Fruit fly (Drosophila melanogaster): Measurements from ENCODE around the gene pzg.

pzg gene

dm6 chr3L:21304400-21304799 lies 18.5 kb downstream of the pzg start, which contains the start of the genes CG11309 and CG7632 (continued):
- peak; percentile 98 for TF ChIP-seq Pdp1 (GFP tag; optimal IDR thresholded peaks at IDR 0.05)
- TF ChIP-seq ewg (GFP tag; optimal IDR thresholded peaks at IDR 0.05): peak; percentile 96
- TF ChIP-seq Spps (tag; optimal IDR thresholded peaks at IDR 0.05): peak; percentile 100
- peak; percentile 98 for TF ChIP-seq bab2 (GFP tag; optimal IDR thresholded peaks at IDR 0.05)
- TF ChIP-seq Awh (GFP tag; IDR thresholded peaks at IDR 0.05): peak; percentile 99
- peak; percentile 100 for TF ChIP-seq CG12219 (GFP tag; optimal IDR thresholded peaks at IDR 0.05)
- TF ChIP-seq Six4 (GFP tag; optimal IDR thresholded peaks at IDR 0.05): peak; percentile 99
- peak; percentile 98 for TF ChIP-seq ind (GFP tag; optimal IDR thresholded peaks at IDR 0.05)
- peak; percentile 100 for TF ChIP-seq B-H2 (GFP tag; optimal IDR thresholded peaks at IDR 0.05)
- peak; percentile 80 for TF ChIP-seq Doc2 (GFP tag; IDR thresholded peaks at IDR 0.05)
- TF ChIP-seq CG5953 (GFP tag; IDR thresholded peaks at IDR 0.05): peak; percentile 98
- TF ChIP-seq ci (GFP tag; IDR thresholded peaks at IDR 0.05): peak; percentile 100
- peak; percentile 94 for TF ChIP-seq CG9876 (GFP tag; optimal IDR thresholded peaks at IDR 0.05)
- TF ChIP-seq phol (tag; optimal IDR thresholded peaks at IDR 0.05): peak; percentile 99
- TF ChIP-seq YL-1 (GFP tag; optimal IDR thresholded peaks at IDR 0.05): peak; percentile 99
- peak; percentile 87 for TF ChIP-seq CG3995 (GFP tag; optimal IDR thresholded peaks at IDR 0.05)
- peak; percentile 94 for TF ChIP-seq slbo (GFP tag; IDR thresholded peaks at IDR 0.05)
- peak; percentile 89 for TF ChIP-seq Optix (GFP tag; IDR thresholded peaks at IDR 0.05)
- TF ChIP-seq gce (GFP tag; IDR thresholded peaks at IDR 0.05): peak; percentile 98
- TF ChIP-seq Dfd (GFP tag; optimal IDR thresholded peaks at IDR 0.05): no peak
- peak; percentile 99 for TF ChIP-seq kah (GFP tag; optimal IDR thresholded peaks at IDR 0.05)
- TF ChIP-seq CG5245 (GFP tag; optimal IDR thresholded peaks at IDR 0.05): peak; percentile 98
- TF ChIP-seq CG18262 (tag; optimal IDR thresholded peaks at IDR 0.05): peak; percentile 100
- 0 out of 3 replicates have a peak, but pooled peaks have one; percentile 22 for TF ChIP-seq knrl (GFP tag; IDR thresholded peaks at IDR 0.05; ENCODE audit: partially characterized antibody)
- peak; percentile 98 for TF ChIP-seq pb (GFP tag; optimal IDR thresholded peaks at IDR 0.05)
- TF ChIP-seq toy (GFP tag; IDR thresholded peaks at IDR 0.05): peak; percentile 97
- peak; percentile 98 for TF ChIP-seq btn (GFP tag; optimal IDR thresholded peaks at IDR 0.05)
- no peak for TF ChIP-seq nerfin-2 (GFP tag; IDR thresholded peaks at IDR 0.05; ENCODE audit: partially characterized antibody)
- TF ChIP-seq wor (GFP tag; IDR thresholded peaks at IDR 0.05): peak; percentile 93
- peak; percentile 99 for TF ChIP-seq so (GFP tag; IDR thresholded peaks at IDR 0.05)
- peak; percentile 100 for TF ChIP-seq CG12104 (GFP tag; optimal IDR thresholded peaks at IDR 0.05)
- peak; percentile 97 for TF ChIP-seq Nf-YA (GFP tag; IDR thresholded peaks at IDR 0.05)
- peak; percentile 98 for TF ChIP-seq CG6254 (GFP tag; optimal IDR thresholded peaks at IDR 0.05)
- peak; percentile 97 for TF ChIP-seq CG16779 (GFP tag; IDR thresholded peaks at IDR 0.05)
- TF ChIP-seq CG10321 (GFP tag; IDR thresholded peaks at IDR 0.05): peak; percentile 81
- TF ChIP-seq CG11247 (GFP tag; IDR thresholded peaks at IDR 0.05): peak; percentile 97
- TF ChIP-seq pum (GFP tag; optimal IDR thresholded peaks at IDR 0.05): peak; percentile 98
- peak; percentile 41; the same call in 1 of the 2 replicates for TF ChIP-seq Bgb (GFP tag; IDR thresholded peaks at IDR 0.05; ENCODE audit: partially characterized antibody)
- TF ChIP-seq ken (GFP tag; IDR thresholded peaks at IDR 0.05): peak; percentile 97
- peak; percentile 98 for TF ChIP-seq Dbx (GFP tag; IDR thresholded peaks at IDR 0.05)
- peak; percentile 100 for TF ChIP-seq CG4820 (GFP tag; optimal IDR thresholded peaks at IDR 0.05)
- peak; percentile 18 for TF ChIP-seq HLHmδ (GFP tag; optimal IDR thresholded peaks at IDR 0.05)
- TF ChIP-seq CG6854 (GFP tag; optimal IDR thresholded peaks at IDR 0.05): peak; percentile 100
- TF ChIP-seq CG13624 (GFP tag; optimal IDR thresholded peaks at IDR 0.05): peak; percentile 99
- TF ChIP-seq Dll (GFP tag; IDR thresholded peaks at IDR 0.05; ENCODE audit: partially characterized antibody): peak; percentile 49; the same call in 1 of the 4 replicates
- peak; percentile 98 for TF ChIP-seq otp (GFP tag; IDR thresholded peaks at IDR 0.05)
- TF ChIP-seq NC2β (GFP tag; optimal IDR thresholded peaks at IDR 0.05): peak; percentile 99
- peak; percentile 97 for TF ChIP-seq Ada2b (GFP tag; IDR thresholded peaks at IDR 0.05)
- TF ChIP-seq usp (GFP tag; optimal IDR thresholded peaks at IDR 0.05): no peak
- TF ChIP-seq CG15011 (GFP tag; optimal IDR thresholded peaks at IDR 0.05): peak; percentile 99
- TF ChIP-seq CG9932 (GFP tag; IDR thresholded peaks at IDR 0.05): peak; percentile 96
- peak; percentile 79 for TF ChIP-seq CG6272 (GFP tag; IDR thresholded peaks at IDR 0.05)

All from whole organism, embryonic.